Fruit fly (Drosophila melanogaster): ENCODE results near the gene nSyb.

dm6 chr3L:1618116-1618727, 19.3 kb downstream of the nSyb start, which contains the start of the genes CG13926, ABCB7 and CG33230:
- no peak for TF ChIP-seq CG13204 (GFP tag; optimal IDR thresholded peaks at IDR 0.05)
- 0 out of 2 replicates have a peak, but pooled peaks have one; percentile 17 for TF ChIP-seq Ets98B (GFP tag; IDR thresholded peaks at IDR 0.05)
- no peak for TF ChIP-seq fd96Ca (GFP tag; IDR thresholded peaks at IDR 0.05)
- TF ChIP-seq CG10348 (GFP tag; IDR thresholded peaks at IDR 0.05): no peak
- TF ChIP-seq rn (GFP tag; IDR thresholded peaks at IDR 0.05): no peak
- no peak for TF ChIP-seq CG12605 (GFP tag; IDR thresholded peaks at IDR 0.05)
- peak; percentile 6 for TF ChIP-seq CG15710 (tag; optimal IDR thresholded peaks at IDR 0.05)
- no peak for TF ChIP-seq gl (tag; optimal IDR thresholded peaks at IDR 0.05)
- no peak for TF ChIP-seq Pif1B (GFP tag; optimal IDR thresholded peaks at IDR 0.05)
- no peak for TF ChIP-seq CG8301 (tag; optimal IDR thresholded peaks at IDR 0.05)

All from whole organism, pupa.